Fruit fly (Drosophila melanogaster) whole organism, prepupa: ENCODE data around the gene CG10802.

Experiments used
- Blimp-1 ChIP-seq: fragments of 200-800 bp; sonication (Bioruptor generic); optimal IDR thresholded peaks from 3 replicates; lab custom pipeline; 2017; ENCODE audit warnings: missing biosample characterization, missing genetic modification characterization, mild to moderate bottlenecking, moderate library complexity, missing genetic modification reagents
- CG10669 ChIP-seq: fragments of 200-800 bp; sonication (Bioruptor generic); optimal IDR thresholded peaks from 3 replicates; lab custom pipeline; 2018; ENCODE audit warnings: missing biosample characterization, mild to moderate bottlenecking, missing genetic modification characterization, moderate library complexity
- CG11294 ChIP-seq: fragments of 200-800 bp; sonication (Bioruptor generic); IDR thresholded peaks from 2 replicates; pipeline ENCODE4 v1.3.6; 2022; ENCODE audit warnings: missing biosample characterization, missing genetic modification characterization
- CG11762 ChIP-seq: fragments of 200-800 bp; sonication (Bioruptor generic); optimal IDR thresholded peaks from 3 replicates; lab custom pipeline; 2016; ENCODE audit warnings: missing biosample characterization, missing genetic modification characterization; ENCODE audit not compliant: insufficient read depth
- CG11902 ChIP-seq: fragments of 200-800 bp; sonication (Bioruptor generic); optimal IDR thresholded peaks from 3 replicates; lab custom pipeline; 2016; ENCODE audit warnings: missing biosample characterization, missing genetic modification characterization
- CG15336 ChIP-seq: fragments of 200-800 bp; sonication (Bioruptor generic); IDR thresholded peaks from 2 replicates; pipeline ENCODE4 v1.3.6; 2022; ENCODE audit warnings: missing biosample characterization, missing genetic modification characterization
- CG1621 ChIP-seq: fragments of 200-800 bp; sonication (Bioruptor generic); optimal IDR thresholded peaks from 3 replicates; lab custom pipeline; 2018; ENCODE audit warnings: missing biosample characterization, mild to moderate bottlenecking, missing genetic modification characterization
- CG16779 ChIP-seq: fragments of 200-800 bp; sonication (Bioruptor generic); optimal IDR thresholded peaks from 3 replicates; lab custom pipeline; 2017; ENCODE audit warnings: missing biosample characterization, mild to moderate bottlenecking, missing genetic modification characterization
- CG3032 ChIP-seq: fragments of 200-800 bp; optimal IDR thresholded peaks from 2 replicates; lab custom pipeline; 2019; ENCODE audit warnings: missing biosample characterization, mild to moderate bottlenecking, missing genetic modification characterization, moderate library complexity
- CG31627 ChIP-seq: fragments of 200-800 bp; sonication (Bioruptor generic); optimal IDR thresholded peaks from 3 replicates; lab custom pipeline; 2016; ENCODE audit warnings: missing biosample characterization, missing genetic modification characterization
- CG32006 ChIP-seq: fragments of 200-800 bp; sonication (Bioruptor generic); optimal IDR thresholded peaks from 3 replicates; lab custom pipeline; 2017; ENCODE audit warnings: missing biosample characterization, mild to moderate bottlenecking, missing genetic modification characterization
- CG34406 ChIP-seq: fragments of 200-800 bp; sonication (Bioruptor generic); optimal IDR thresholded peaks from 3 replicates; lab custom pipeline; 2016; ENCODE audit warnings: missing biosample characterization, missing genetic modification characterization
- CG3919 ChIP-seq: fragments of 200-800 bp; sonication (Bioruptor generic); optimal IDR thresholded peaks from 3 replicates; lab custom pipeline; 2016; ENCODE audit warnings: missing biosample characterization, missing genetic modification characterization
- CG6163 ChIP-seq: fragments of 200-800 bp; sonication (Bioruptor generic); IDR thresholded peaks from 3 replicates; pipeline ENCODE4 v1.3.6; 2022; ENCODE audit warnings: missing biosample characterization, missing genetic modification characterization
- CG6276 ChIP-seq: fragments of 200-800 bp; sonication (Bioruptor generic); optimal IDR thresholded peaks from 2 replicates; lab custom pipeline; 2017; ENCODE audit warnings: missing biosample characterization, mild to moderate bottlenecking, missing genetic modification characterization
- CG6808 ChIP-seq: fragments of 200-800 bp; sonication (Bioruptor generic); optimal IDR thresholded peaks from 3 replicates; lab custom pipeline; 2017; ENCODE audit warnings: missing biosample characterization, missing genetic modification characterization, mild to moderate bottlenecking, moderate library complexity, missing genetic modification reagents
- CG7368 ChIP-seq: fragments of 200-800 bp; sonication (Bioruptor generic); optimal IDR thresholded peaks from 3 replicates; lab custom pipeline; 2016; ENCODE audit warnings: missing biosample characterization, missing genetic modification characterization
- CG8119 ChIP-seq: fragments of 200-800 bp; sonication (Bioruptor generic); IDR thresholded peaks from 3 replicates; pipeline ENCODE4 v1.3.6; 2022; ENCODE audit warnings: missing biosample characterization, missing genetic modification characterization
- CG8319 ChIP-seq: fragments of 200-800 bp; sonication (Bioruptor generic); optimal IDR thresholded peaks from 3 replicates; lab custom pipeline; 2016; ENCODE audit warnings: missing biosample characterization, missing genetic modification characterization
- CG9139 ChIP-seq: fragments of 200-800 bp; sonication (Bioruptor generic); optimal IDR thresholded peaks from 3 replicates; lab custom pipeline; 2017; ENCODE audit warnings: missing biosample characterization, mild to moderate bottlenecking, missing genetic modification characterization
- Eip78C ChIP-seq: fragments of 200-800 bp; sonication (Bioruptor generic); peaks from one replicate; lab custom pipeline; 2016; ENCODE audit warnings: missing biosample characterization, missing genetic modification characterization
- Eip93F ChIP-seq: fragments of 200-800 bp; sonication (Bioruptor generic); optimal IDR thresholded peaks from 2 replicates; lab custom pipeline; 2016; ENCODE audit warnings: missing biosample characterization, mild to moderate bottlenecking, missing genetic modification characterization
- Ets21C ChIP-seq: fragments of 200-800 bp; sonication (Bioruptor generic); optimal IDR thresholded peaks from 3 replicates; lab custom pipeline; 2016; ENCODE audit warnings: missing biosample characterization, missing genetic modification characterization
- Ets96B ChIP-seq: fragments of 200-800 bp; optimal IDR thresholded peaks from 2 replicates; lab custom pipeline; 2019; ENCODE audit warnings: missing biosample characterization, mild to moderate bottlenecking, missing genetic modification characterization, moderate library complexity
- Gug ChIP-seq: fragments of 200-800 bp; sonication (Bioruptor generic); IDR thresholded peaks from 2 replicates; pipeline ENCODE4 v1.3.6; 2022; ENCODE audit warnings: missing biosample characterization, missing genetic modification characterization
- Hr38 ChIP-seq: sonication (Bioruptor generic); optimal IDR thresholded peaks from 2 replicates; lab custom pipeline; 2016; ENCODE audit warnings: missing biosample characterization, missing genetic modification characterization
- Hr4 ChIP-seq: fragments of 200-800 bp; sonication (Bioruptor generic); optimal IDR thresholded peaks from 3 replicates; lab custom pipeline; 2016; ENCODE audit warnings: missing biosample characterization, missing genetic modification characterization
- Lpt ChIP-seq: fragments of 200-800 bp; sonication (Bioruptor generic); optimal IDR thresholded peaks from 3 replicates; lab custom pipeline; 2016; ENCODE audit warnings: missing biosample characterization, missing genetic modification characterization
- Met ChIP-seq: fragments of 200-800 bp; sonication (Bioruptor generic); optimal IDR thresholded peaks from 3 replicates; lab custom pipeline; 2016; ENCODE audit warnings: missing biosample characterization, missing genetic modification characterization
- OdsH ChIP-seq: fragments of 200-800 bp; sonication (Bioruptor generic); optimal IDR thresholded peaks from 3 replicates; lab custom pipeline; 2016; ENCODE audit warnings: missing biosample characterization, missing genetic modification characterization
- Smox ChIP-seq: fragments of 200-800 bp; sonication (Bioruptor generic); optimal IDR thresholded peaks from 3 replicates; lab custom pipeline; 2016; ENCODE audit warnings: missing biosample characterization, missing genetic modification characterization
- Sox14 ChIP-seq: fragments of 200-800 bp; sonication (Bioruptor generic); optimal IDR thresholded peaks from 3 replicates; lab custom pipeline; 2016; ENCODE audit warnings: missing biosample characterization, missing genetic modification characterization
- Sox15 ChIP-seq: fragments of 200-800 bp; sonication (Bioruptor generic); optimal IDR thresholded peaks from 3 replicates; lab custom pipeline; 2016; ENCODE audit warnings: missing biosample characterization, missing genetic modification characterization
- achi ChIP-seq: fragments of 200-800 bp; sonication (Bioruptor generic); optimal IDR thresholded peaks from 3 replicates; lab custom pipeline; 2016; ENCODE audit warnings: missing biosample characterization, missing genetic modification characterization
- acj6 ChIP-seq: fragments of 200-800 bp; sonication (Bioruptor generic); optimal IDR thresholded peaks from 3 replicates; lab custom pipeline; 2016; ENCODE audit warnings: missing biosample characterization, missing genetic modification characterization
- cyc ChIP-seq: fragments of 200-800 bp; sonication (Bioruptor generic); optimal IDR thresholded peaks from 3 replicates; lab custom pipeline; 2016; ENCODE audit warnings: missing biosample characterization, missing genetic modification characterization
- dsx ChIP-seq: fragments of 200-800 bp; optimal IDR thresholded peaks from 3 replicates; lab custom pipeline; 2019; ENCODE audit warnings: missing biosample characterization, mild to moderate bottlenecking, missing genetic modification characterization, moderate library complexity; ENCODE audit not compliant: poor library complexity, severe bottlenecking
- esn ChIP-seq: fragments of 200-800 bp; sonication (Bioruptor generic); optimal IDR thresholded peaks from 2 replicates; lab custom pipeline; 2016; ENCODE audit warnings: missing biosample characterization, mild to moderate bottlenecking, missing genetic modification characterization, moderate library complexity
- fd59A ChIP-seq: fragments of 200-800 bp; sonication (Bioruptor generic); optimal IDR thresholded peaks from 2 replicates; lab custom pipeline; 2017; ENCODE audit warnings: missing biosample characterization, mild to moderate bottlenecking, missing genetic modification characterization, missing genetic modification reagents
- fd85E ChIP-seq: fragments of 200-800 bp; sonication (Bioruptor generic); optimal IDR thresholded peaks from 3 replicates; lab custom pipeline; 2016; ENCODE audit warnings: missing biosample characterization, missing genetic modification characterization
- fkh ChIP-seq: fragments of 200-800 bp; sonication (Bioruptor generic); optimal IDR thresholded peaks from 3 replicates; lab custom pipeline; 2017; ENCODE audit warnings: missing biosample characterization, mild to moderate bottlenecking, missing genetic modification characterization, moderate library complexity
- lz ChIP-seq: fragments of 200-800 bp; sonication (Bioruptor generic); optimal IDR thresholded peaks from 3 replicates; lab custom pipeline; 2016; ENCODE audit warnings: missing biosample characterization, missing genetic modification characterization
- net ChIP-seq: fragments of 200-800 bp; sonication (Bioruptor generic); optimal IDR thresholded peaks from 3 replicates; lab custom pipeline; 2016; ENCODE audit warnings: missing biosample characterization, missing genetic modification characterization
- salr ChIP-seq, 2 experiments: fragments of 200-800 bp; sonication (Bioruptor generic); optimal IDR thresholded peaks; 3 replicates each; lab custom pipeline; 2016 to 2018; ENCODE audit warnings: missing biosample characterization in 2 of 2, missing genetic modification characterization in 2 of 2, mild to moderate bottlenecking in 1 of 2
- spab ChIP-seq: fragments of 200-800 bp; sonication (Bioruptor generic); optimal IDR thresholded peaks from 2 replicates; lab custom pipeline; 2017; ENCODE audit warnings: missing biosample characterization, mild to moderate bottlenecking, missing genetic modification characterization, missing genetic modification reagents
- ss ChIP-seq, 2 experiments: fragments of 200-800 bp; sonication (Bioruptor generic); optimal IDR thresholded peaks; 2 replicates in 1 of 2; 3 replicates in 1 of 2; lab custom pipeline; 2017 to 2018; ENCODE audit warnings: mild to moderate bottlenecking in 2 of 2, missing biosample characterization in 2 of 2, missing genetic modification characterization in 2 of 2, moderate library complexity in 1 of 2
- svp ChIP-seq: fragments of 200-800 bp; sonication (Bioruptor generic); peaks from one replicate; lab custom pipeline; 2016; ENCODE audit warnings: missing biosample characterization, missing genetic modification characterization
- topi ChIP-seq: fragments of 200-800 bp; sonication (Bioruptor generic); optimal IDR thresholded peaks from 3 replicates; lab custom pipeline; 2016; ENCODE audit warnings: missing biosample characterization, missing genetic modification characterization
- vri ChIP-seq: fragments of 200-800 bp; sonication (Bioruptor generic); optimal IDR thresholded peaks from 3 replicates; lab custom pipeline; 2016; ENCODE audit warnings: missing biosample characterization, mild to moderate bottlenecking, missing genetic modification characterization

The CG10802 gene

DNA sequence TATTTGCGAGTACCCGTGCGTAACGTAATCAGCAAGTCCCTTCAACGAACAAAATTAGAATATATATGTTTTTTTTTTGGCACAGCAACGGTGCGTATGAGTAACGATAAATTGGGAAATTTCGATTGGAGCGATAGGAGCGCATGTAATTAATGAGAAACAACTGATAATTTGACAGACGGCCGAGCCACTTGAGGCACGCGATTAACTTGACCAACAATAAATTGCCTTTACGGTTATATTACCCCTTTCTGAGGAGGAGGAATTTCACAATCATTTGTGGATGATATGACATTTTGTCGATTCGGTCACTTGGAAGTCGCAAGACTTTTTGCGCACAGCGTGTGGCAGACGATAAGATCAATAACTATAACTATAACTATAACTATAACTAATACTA is 38.9 kb upstream of the CG10802 start:
- TF ChIP-seq Ets96B = no peak
- TF ChIP-seq achi = no peak
- TF ChIP-seq Met (GFP tag; lab: Kevin White, UChicago) = no peak
- no peak for TF ChIP-seq Gug (GFP tag; lab: Robert Waterston, UW)
- 0 out of 3 replicates have a peak, but pooled peaks have one; percentile 12 for TF ChIP-seq CG6163 (GFP tag; lab: Robert Waterston, UW)
- TF ChIP-seq CG3919 (GFP tag; lab: Kevin White, UChicago) = no peak

dm6 chrX:3444800-3445199 is 38.0 kb upstream of the CG10802 start:
- TF ChIP-seq CG1621 (tag; lab: Kevin White, UChicago) (no peak), CG6808 (no peak), CG3032 (tag; lab: Kevin White, UChicago) (no peak), fd59A (GFP tag; lab: Kevin White, UChicago) (no peak), Eip78C (GFP tag; lab: Kevin White, UChicago) (no peak), esn (GFP tag; lab: Kevin White, UChicago) (no peak), Sox14 (GFP tag; lab: Kevin White, UChicago) (no peak), vri (no peak), cyc (GFP tag; lab: Kevin White, UChicago) (peak; percentile 17), Eip93F (GFP tag; lab: Kevin White, UChicago) (no peak), Ets96B (no peak), salr (GFP tag; optimal IDR thresholded peaks at IDR 0.05; lab: Kevin White, UChicago) (no peak), svp (GFP tag; lab: Kevin White, UChicago) (peak; percentile 54), CG9139 (GFP tag; lab: Kevin White, UChicago) (no peak), CG11902 (GFP tag; lab: Kevin White, UChicago) (no peak), CG8119 (GFP tag; lab: Robert Waterston, UW) (no peak), CG6276 (no peak), CG10669 (GFP tag; lab: Kevin White, UChicago) (no peak), CG7368 (GFP tag; lab: Kevin White, UChicago) (no peak), spab (no peak), Hr4 (GFP tag; lab: Kevin White, UChicago) (no peak), CG32006 (GFP tag; lab: Kevin White, UChicago) (no peak), topi (GFP tag; lab: Kevin White, UChicago) (peak; percentile 15), CG15336 (GFP tag; lab: Robert Waterston, UW) (no peak), acj6 (GFP tag; lab: Kevin White, UChicago) (no peak), ss (GFP tag; optimal IDR thresholded peaks at IDR 0.05; lab: Kevin White, UChicago) (no peak), lz (GFP tag; lab: Kevin White, UChicago) (no peak), CG31627 (GFP tag; lab: Kevin White, UChicago) (no peak), CG34406 (no peak), CG16779 (tag; lab: Kevin White, UChicago) (no peak), Sox15 (GFP tag; lab: Kevin White, UChicago) (no peak), Smox (peak; percentile 1), CG8319 (GFP tag; lab: Kevin White, UChicago) (no peak), Ets21C (GFP tag; lab: Kevin White, UChicago) (no peak), OdsH (no peak), Gug (GFP tag; lab: Robert Waterston, UW) (no peak), Blimp-1 (GFP tag; lab: Kevin White, UChicago) (peak; percentile 15), Lpt (no peak), CG3919 (GFP tag; lab: Kevin White, UChicago) (no peak), dsx (no peak), CG11762 (no peak), net (GFP tag; lab: Kevin White, UChicago) (no peak), CG6163 (GFP tag; lab: Robert Waterston, UW) (no peak), Met (GFP tag; lab: Kevin White, UChicago) (peak; percentile 16), fkh (GFP tag; lab: Kevin White, UChicago) (no peak), Hr38 (GFP tag; lab: Kevin White, UChicago) (no peak), fd85E (GFP tag; lab: Kevin White, UChicago) (no peak), CG11294 (no peak)
